Fruit fly (Drosophila melanogaster) whole organism, embryonic: ENCODE data around the gene wdn.

ENCODE experiments used
- CG2712 ChIP-seq: fragments of 200-800 bp; optimal IDR thresholded peaks from 3 replicates; lab custom pipeline; 2019; ENCODE audit warnings: missing biosample characterization, mild to moderate bottlenecking, missing genetic modification characterization, moderate library complexity
- CG4282 ChIP-seq: fragments of 200-800 bp; sonication (Bioruptor generic); optimal IDR thresholded peaks from 2 replicates; lab custom pipeline; 2016; ENCODE audit warnings: missing biosample characterization, missing genetic modification characterization
- NC2β ChIP-seq: fragments of 200-800 bp; sonication (Bioruptor generic); optimal IDR thresholded peaks from 2 replicates; lab custom pipeline; 2016; ENCODE audit warnings: missing biosample characterization, missing genetic modification characterization
- disco-r ChIP-seq: fragments of 200-800 bp; sonication (Bioruptor generic); optimal IDR thresholded peaks from 2 replicates; lab custom pipeline; 2016; ENCODE audit warnings: missing biosample characterization, missing genetic modification characterization

DNA sequence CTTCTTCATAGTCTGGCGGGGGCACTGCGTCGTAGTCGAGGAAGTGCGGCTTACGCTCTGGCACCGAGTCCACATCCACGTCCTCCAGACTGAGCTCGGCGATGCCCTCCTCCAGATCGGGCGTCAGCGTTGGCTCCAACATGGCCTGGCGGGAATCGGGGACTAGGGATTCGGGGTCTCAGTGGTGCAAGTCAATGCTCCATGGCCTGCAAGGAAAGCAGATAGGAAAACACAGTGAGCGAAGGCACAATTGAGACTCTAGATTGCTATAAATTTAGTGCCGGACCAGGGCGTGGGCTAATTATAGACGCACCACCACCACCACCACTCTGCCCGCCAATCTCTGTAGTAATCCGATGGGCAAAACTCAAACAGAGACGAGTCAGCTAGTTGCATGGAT, 29.5 kb upstream of the wdn start:
- TF ChIP-seq CG2712 (tag; lab: Kevin White, UChicago) (no peak), CG4282 (GFP tag; lab: Kevin White, UChicago) (no peak), NC2β (GFP tag; lab: Kevin White, UChicago) (no peak), disco-r (GFP tag; lab: Kevin White, UChicago) (no peak)
